Fruit fly (Drosophila melanogaster): ENCODE measurements around the gene Josd.

- TF ChIP-seq Sin3A (optimal IDR thresholded peaks at IDR 0.05) (no peak), insv (optimal IDR thresholded peaks at IDR 0.05) (no peak)
Measured at dm6 chrX:6231764-6232163, 29.2 kb upstream of the Josd start.
